Worm (Caenorhabditis elegans): ENCODE data around the gene F58G1.2.

F58G1.2 gene

DNA sequence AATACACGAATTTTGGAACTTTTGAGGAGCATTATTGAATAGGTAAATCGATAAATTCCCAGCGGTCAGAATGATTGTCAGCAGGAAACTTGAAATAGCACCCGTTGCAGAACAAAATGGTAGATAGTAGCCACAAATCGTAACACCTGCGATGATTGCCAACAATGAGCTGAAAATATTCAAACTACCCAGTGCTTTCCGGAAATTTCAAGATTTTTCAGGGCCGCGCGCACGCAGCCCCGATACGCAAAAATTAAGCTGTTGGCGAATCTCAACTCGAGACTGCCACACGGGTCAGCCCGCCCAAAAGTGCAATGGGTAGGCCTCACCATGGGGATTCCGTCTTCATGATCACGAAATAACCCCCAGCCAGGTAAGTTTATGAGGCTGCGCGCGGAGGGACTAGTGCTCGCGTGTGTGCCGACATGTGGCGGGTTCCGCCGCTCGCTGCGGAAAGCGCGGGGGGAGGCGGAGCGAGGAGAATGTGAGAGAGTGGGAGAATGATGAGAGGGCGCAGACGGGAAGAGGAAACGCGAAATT is 25.8 kb upstream of the F58G1.2 start (continued):
- TF ChIP-seq zim-3 (tag; optimal IDR thresholded peaks at IDR 0.05) = peak; percentile 87
- peak; percentile 99 for TF ChIP-seq attf-6 (GFP tag; IDR thresholded peaks at IDR 0.05)
- peak; percentile 95 for TF ChIP-seq egl-44 (GFP tag; IDR thresholded peaks at IDR 0.05)
- peak; percentile 88 for TF ChIP-seq lsl-1 (GFP tag; optimal IDR thresholded peaks at IDR 0.05)

DNA sequence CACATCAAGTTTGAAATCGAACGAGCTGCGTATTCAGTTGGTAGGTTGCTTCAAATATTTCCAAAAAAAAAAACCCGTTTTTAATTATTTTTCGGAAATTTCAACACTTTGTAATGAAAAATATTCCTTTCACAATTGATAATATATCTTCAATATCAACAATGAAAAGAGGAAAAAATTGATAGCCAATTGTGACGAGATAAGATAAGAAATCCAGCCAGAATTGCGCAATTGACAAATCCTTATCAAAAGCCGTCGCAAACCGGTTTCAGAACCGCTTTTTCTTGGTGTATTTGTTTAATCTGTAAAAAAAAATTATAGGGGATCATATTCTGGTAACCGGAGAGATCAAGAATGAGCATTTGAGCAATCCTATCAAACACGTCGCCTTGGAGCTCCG is 23.7 kb upstream of the F58G1.2 start:
- no peak for TF ChIP-seq ama-1 (optimal IDR thresholded peaks at IDR 0.05)
- no peak for TF ChIP-seq ama-1 (GFP tag; optimal IDR thresholded peaks at IDR 0.05)
- TF ChIP-seq snpc-3.4 (tag; optimal IDR thresholded peaks at IDR 0.05) = no peak
- no peak for TF ChIP-seq hlh-12 (tag; optimal IDR thresholded peaks at IDR 0.05)
- TF ChIP-seq nfyb-1 (GFP tag; IDR thresholded peaks at IDR 0.05) = no peak
- TF ChIP-seq F10E7.11 (tag; optimal IDR thresholded peaks at IDR 0.05) = no peak
- TF ChIP-seq tlf-1 (GFP tag; optimal IDR thresholded peaks at IDR 0.05) = no peak
- TF ChIP-seq nhr-90 (tag; optimal IDR thresholded peaks at IDR 0.05) = no peak
- no peak for TF ChIP-seq F49E8.2 (tag; optimal IDR thresholded peaks at IDR 0.05; ENCODE audit: insufficient read depth)
- TF ChIP-seq dpff-1 (tag; optimal IDR thresholded peaks at IDR 0.05) = no peak
- no peak for TF ChIP-seq sptf-2 (GFP tag; optimal IDR thresholded peaks at IDR 0.05)
- TF ChIP-seq B0019.2 (GFP tag; conservative IDR thresholded peaks at IDR 0.05) = no peak
- no peak for TF ChIP-seq cebp-1 (GFP tag; IDR thresholded peaks at IDR 0.05)
- no peak for TF ChIP-seq cebp-1 (tag; optimal IDR thresholded peaks at IDR 0.05)
- no peak for TF ChIP-seq atf-7 (tag; optimal IDR thresholded peaks at IDR 0.05)
- TF ChIP-seq repo-1 (tag; optimal IDR thresholded peaks at IDR 0.05) = no peak
- TF ChIP-seq nfya-1 (tag; optimal IDR thresholded peaks at IDR 0.05; ENCODE audit: borderline replicate concordance, insufficient read depth) = no peak

DNA sequence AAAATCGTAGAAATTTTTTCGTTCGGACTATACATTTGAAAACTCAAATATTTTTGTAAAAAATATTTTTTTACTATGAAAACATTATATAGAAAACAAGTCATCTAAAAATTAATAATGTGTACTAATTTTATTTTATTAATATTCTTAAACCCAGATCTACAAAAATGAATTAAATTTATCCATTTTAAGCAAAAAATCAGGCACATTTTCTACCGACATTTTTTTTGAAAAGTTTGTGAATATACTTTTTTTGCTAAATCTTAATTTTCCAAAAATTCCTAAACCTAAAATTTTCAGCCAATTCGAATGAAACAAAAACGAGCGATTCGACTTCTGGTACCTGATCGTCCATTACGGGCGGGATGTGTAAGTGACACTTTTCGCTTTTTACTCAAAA is 21.0 kb upstream of the F58G1.2 start, which contains the start of gene arrd-10:
Gene arrd-10 (plus strand): TSS at position 301 of the 400 bp plus-strand sequence.
- TF ChIP-seq dpff-1 (tag; optimal IDR thresholded peaks at IDR 0.05) (no peak), ccch-3 (GFP tag; optimal IDR thresholded peaks at IDR 0.05) (no peak), tbp1 (GFP tag; optimal IDR thresholded peaks at IDR 0.05) (no peak), nhr-179 (tag; optimal IDR thresholded peaks at IDR 0.05) (no peak), repo-1 (tag; optimal IDR thresholded peaks at IDR 0.05) (no peak), F52B5.7 (tag; optimal IDR thresholded peaks at IDR 0.05) (no peak), mes-4 (tag; optimal IDR thresholded peaks at IDR 0.05) (no peak), F37B4.10 (GFP tag; IDR thresholded peaks at IDR 0.05) (no peak), egrh-3 (GFP tag; IDR thresholded peaks at IDR 0.05) (no peak), F22D6.2 (tag; optimal IDR thresholded peaks at IDR 0.05) (no peak), K11D2.4 (GFP tag; IDR thresholded peaks at IDR 0.05) (no peak)

DNA sequence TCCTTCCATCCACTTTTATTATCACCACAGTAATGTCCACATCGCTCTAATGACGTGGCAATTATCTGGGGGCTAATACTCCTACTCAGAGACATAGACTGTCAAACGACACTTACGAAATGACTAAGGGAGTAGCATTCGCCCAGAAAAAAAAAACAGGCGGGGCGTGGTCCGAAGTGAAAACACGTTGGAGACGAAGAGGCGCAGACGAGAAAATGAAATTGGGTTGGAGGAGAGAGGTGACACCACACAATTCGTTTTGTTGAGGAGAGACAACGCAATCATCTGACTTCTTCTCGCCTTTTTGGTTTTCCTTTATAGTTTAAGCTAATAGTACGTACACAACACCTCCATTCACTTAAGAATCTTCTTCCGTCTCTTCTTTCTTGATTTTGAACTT is 20.4 kb upstream of the F58G1.2 start:
- TF ChIP-seq snpc-4 (GFP tag; optimal IDR thresholded peaks at IDR 0.05) (no peak), snpc-4 (tag; optimal IDR thresholded peaks at IDR 0.05) (peak in 1 of 4 experiments; percentile 33), Y56A3A.18 (GFP tag; IDR thresholded peaks at IDR 0.05) (no peak), D2030.7 (GFP tag; IDR thresholded peaks at IDR 0.05) (no peak), dox-1 (GFP tag; IDR thresholded peaks at IDR 0.05) (no peak), hrde-1 (tag; optimal IDR thresholded peaks at IDR 0.05; ENCODE audit: borderline replicate concordance) (no peak), bed-1 (GFP tag; IDR thresholded peaks at IDR 0.05) (no peak), cebp-1 (GFP tag; IDR thresholded peaks at IDR 0.05) (no peak), cebp-1 (tag; optimal IDR thresholded peaks at IDR 0.05) (peak; percentile 58), hmg-1.2 (GFP tag; IDR thresholded peaks at IDR 0.05) (peak; percentile 38; the same call in 1 of the 2 replicates)

Measured in whole organism, young adult.